Worm (Caenorhabditis elegans): ENCODE results near the gene dars-1.

dars-1 gene

DNA sequence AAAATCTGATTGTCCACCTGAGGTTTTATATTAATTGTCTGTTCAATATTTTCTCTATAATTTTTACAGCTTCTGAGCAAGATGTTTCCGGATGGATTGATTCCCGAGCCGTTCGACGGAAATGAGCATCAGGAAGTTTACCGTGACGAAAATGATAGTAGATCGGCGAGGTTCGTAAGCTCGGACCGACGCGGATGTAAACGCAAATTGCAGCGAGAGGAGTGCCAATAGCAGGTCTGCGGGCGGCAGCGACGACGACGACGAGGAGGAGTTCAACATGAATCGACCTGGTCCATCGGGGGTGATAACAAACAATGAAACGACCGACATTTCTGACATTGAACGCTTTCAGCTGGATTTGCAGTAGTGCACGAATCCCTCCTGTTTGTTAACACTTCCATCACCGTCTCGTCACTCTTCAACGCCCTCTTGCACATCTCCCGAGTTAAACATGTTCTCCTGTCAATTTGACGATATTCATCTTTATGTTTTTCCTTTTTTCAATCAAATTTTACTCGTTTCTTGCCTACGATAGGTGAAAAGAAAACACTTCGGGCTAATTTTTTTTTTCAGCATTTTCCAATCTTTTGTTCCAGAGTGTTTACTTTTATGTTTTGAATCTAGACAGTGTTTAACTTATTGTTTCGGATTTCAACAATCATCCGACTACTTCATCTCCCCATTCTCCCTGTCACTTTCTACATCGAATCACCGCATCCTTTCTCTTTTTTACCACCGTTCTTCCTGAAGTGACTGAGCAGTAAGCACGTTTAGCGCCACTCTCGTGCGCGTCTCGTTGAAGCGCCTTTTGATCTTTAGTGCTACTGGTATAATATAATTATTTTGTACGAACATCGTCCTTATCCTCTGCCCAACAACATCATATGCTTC, 28.9 kb downstream of the dars-1 start (continued):
- peak; percentile 21 for TF ChIP-seq F52B5.7 (tag; optimal IDR thresholded peaks at IDR 0.05)
- no peak for TF ChIP-seq Y56A3A.18 (GFP tag; IDR thresholded peaks at IDR 0.05)
- TF ChIP-seq lin-35 (GFP tag; optimal IDR thresholded peaks at IDR 0.05), result no peak
- 0 out of 2 replicates have a peak, but pooled peaks have one; percentile 47 for TF ChIP-seq aptf-3 (GFP tag; IDR thresholded peaks at IDR 0.05)
- TF ChIP-seq chd-7 (tag; optimal IDR thresholded peaks at IDR 0.05), result no peak
- TF ChIP-seq atf-7 (tag; optimal IDR thresholded peaks at IDR 0.05), result peak; percentile 32
- TF ChIP-seq ztf-28 (GFP tag; IDR thresholded peaks at IDR 0.05), result 0 out of 2 replicates have a peak, but pooled peaks have one; percentile 5
- TF ChIP-seq T07F8.4 (tag; optimal IDR thresholded peaks at IDR 0.05), result no peak
- peak; percentile 17 for TF ChIP-seq lsl-1 (GFP tag; optimal IDR thresholded peaks at IDR 0.05)
- TF ChIP-seq sea-2 (GFP tag; IDR thresholded peaks at IDR 0.05), result no peak
- no peak for TF ChIP-seq cebp-1 (GFP tag; IDR thresholded peaks at IDR 0.05)
- no peak for TF ChIP-seq cebp-1 (tag; optimal IDR thresholded peaks at IDR 0.05)
- TF ChIP-seq hsf-1 (GFP tag; IDR thresholded peaks at IDR 0.05), result no peak; the same call in 1 of the 2 replicates
- TF ChIP-seq ztf-18 (tag; optimal IDR thresholded peaks at IDR 0.05), result peak; percentile 24
- TF ChIP-seq Y95B8A.8 (GFP tag; IDR thresholded peaks at IDR 0.05), result no peak
- TF ChIP-seq xnd-1 (tag; optimal IDR thresholded peaks at IDR 0.05), result no peak
- no peak for TF ChIP-seq egl-18 (GFP tag; IDR thresholded peaks at IDR 0.05)
- no peak for TF ChIP-seq dpl-1 (GFP tag; optimal IDR thresholded peaks at IDR 0.05)
- no peak for TF ChIP-seq akir-1 (GFP tag; optimal IDR thresholded peaks at IDR 0.05)
- no peak for TF ChIP-seq ZK185.1 (tag; optimal IDR thresholded peaks at IDR 0.05; ENCODE audit: poor library complexity, severe bottlenecking)
- TF ChIP-seq ceh-91 (GFP tag; IDR thresholded peaks at IDR 0.05), result no peak
- TF ChIP-seq nfya-1 (tag; optimal IDR thresholded peaks at IDR 0.05; ENCODE audit: borderline replicate concordance, insufficient read depth), result no peak
- no peak; the same call in 1 of the 2 replicates for TF ChIP-seq hmg-1.2 (GFP tag; IDR thresholded peaks at IDR 0.05)
- TF ChIP-seq F22D6.2 (tag; optimal IDR thresholded peaks at IDR 0.05), result no peak
- TF ChIP-seq ceh-100 (GFP tag; IDR thresholded peaks at IDR 0.05), result peak; percentile 16; the same call in 1 of the 2 replicates
- no peak for TF ChIP-seq sptf-2 (GFP tag; optimal IDR thresholded peaks at IDR 0.05)
- no peak for TF ChIP-seq F10E7.11 (tag; optimal IDR thresholded peaks at IDR 0.05)
- no peak for TF ChIP-seq F57A8.1 (GFP tag; optimal IDR thresholded peaks at IDR 0.05)
- no peak for TF ChIP-seq ceh-27 (GFP tag; optimal IDR thresholded peaks at IDR 0.05)
- TF ChIP-seq hrde-1 (tag; optimal IDR thresholded peaks at IDR 0.05; ENCODE audit: borderline replicate concordance), result no peak
- TF ChIP-seq F23B12.7 (tag; optimal IDR thresholded peaks at IDR 0.05; ENCODE audit: insufficient read depth), result no peak

DNA sequence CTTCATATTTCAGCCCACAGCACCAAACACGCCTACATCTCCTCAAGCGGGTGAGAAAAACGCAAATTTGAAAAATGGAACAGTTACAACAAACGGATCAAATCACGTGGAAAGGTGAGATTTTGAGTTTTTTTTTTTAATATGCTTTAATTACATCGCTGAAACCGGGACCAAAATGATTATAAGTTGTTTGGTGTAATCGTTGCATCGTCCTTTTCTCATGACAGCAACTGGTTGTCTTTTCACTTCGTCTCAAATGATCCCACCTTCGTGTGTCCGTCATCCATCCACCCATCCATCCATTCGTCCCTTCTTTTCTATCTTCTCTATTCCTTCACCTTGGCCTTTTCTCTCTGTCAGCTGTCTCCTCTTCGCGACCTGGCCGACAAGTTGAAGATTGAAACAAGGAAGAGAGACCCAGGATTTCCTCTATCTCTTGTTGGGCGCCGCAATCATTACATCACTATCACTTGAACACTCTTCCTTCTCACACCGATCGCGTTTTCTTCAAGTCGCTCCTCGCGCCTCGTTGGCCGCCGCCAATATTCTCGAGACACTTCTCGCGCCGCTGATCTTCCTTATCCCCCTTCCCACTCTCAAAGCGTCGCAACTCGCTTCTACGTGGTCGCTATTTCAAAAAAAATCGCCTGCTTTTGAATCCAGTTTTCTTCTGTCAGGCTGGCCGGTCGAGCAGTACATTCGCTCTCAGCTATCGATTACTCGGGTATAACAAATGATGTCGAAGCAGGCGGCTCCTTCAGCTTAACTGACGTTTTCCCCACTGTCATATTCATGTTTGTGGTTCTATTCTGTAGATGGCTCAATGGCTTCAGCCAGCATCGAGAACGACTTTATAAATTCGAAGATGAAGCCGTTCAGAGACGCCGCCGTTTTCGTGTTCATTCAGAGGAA, 33.6 kb downstream of the dars-1 start:
- TF ChIP-seq zfh-2 (GFP tag; conservative IDR thresholded peaks at IDR 0.05) (peak; percentile 88), madf-8 (GFP tag; conservative IDR thresholded peaks at IDR 0.05) (no peak), cebp-1 (GFP tag; IDR thresholded peaks at IDR 0.05) (no peak), cebp-1 (tag; optimal IDR thresholded peaks at IDR 0.05) (peak; percentile 27)

Data from whole organism, young adult.